Fruit fly (Drosophila melanogaster): Measurements from ENCODE around the gene CG18809.

The CG18809 gene

DNA sequence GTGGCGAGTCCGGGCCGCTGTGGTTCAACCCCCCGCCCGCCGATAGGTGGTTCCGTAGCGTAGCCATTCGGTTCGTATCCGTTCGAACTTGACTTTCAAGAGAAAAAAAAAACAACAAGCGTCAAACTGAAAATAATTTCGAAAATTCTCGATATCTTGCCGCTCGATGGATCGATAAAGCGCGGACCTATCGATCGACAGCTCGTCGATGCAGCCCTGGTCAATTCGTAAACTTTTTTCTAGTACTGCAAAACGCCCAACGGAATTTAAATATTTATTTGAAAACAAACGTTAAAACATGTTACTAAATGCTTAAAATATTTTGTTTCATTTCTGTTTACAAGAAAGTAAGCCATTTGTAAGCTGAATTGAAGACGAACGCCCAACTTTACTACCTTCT lies 18.0 kb upstream of the CG18809 start (continued):
- no peak for TF ChIP-seq CG31388 (GFP tag; optimal IDR thresholded peaks at IDR 0.05)
- TF ChIP-seq kay (GFP tag; optimal IDR thresholded peaks at IDR 0.05), result no peak
- TF ChIP-seq pb (GFP tag; optimal IDR thresholded peaks at IDR 0.05), result no peak
- TF ChIP-seq CG13287 (GFP tag; IDR thresholded peaks at IDR 0.05; ENCODE audit: partially characterized antibody), result peak; percentile 69
- no peak for TF ChIP-seq CG7745 (tag; optimal IDR thresholded peaks at IDR 0.05)
- no peak for TF ChIP-seq CG17802 (tag; optimal IDR thresholded peaks at IDR 0.05)
- TF ChIP-seq CG3163 (GFP tag; optimal IDR thresholded peaks at IDR 0.05), result peak; percentile 10
- no peak for TF ChIP-seq CG12942 (GFP tag; optimal IDR thresholded peaks at IDR 0.05)
- no peak for TF ChIP-seq CG8089 (GFP tag; optimal IDR thresholded peaks at IDR 0.05)
- TF ChIP-seq CG12659 (GFP tag; optimal IDR thresholded peaks at IDR 0.05), result peak; percentile 10
- peak; percentile 23 for TF ChIP-seq trem (tag; optimal IDR thresholded peaks at IDR 0.05)
- peak; percentile 39; the same call in 1 of the 2 replicates for TF ChIP-seq inv (GFP tag; IDR thresholded peaks at IDR 0.05; ENCODE audit: partially characterized antibody)
- peak; percentile 9 for TF ChIP-seq Dad (GFP tag; optimal IDR thresholded peaks at IDR 0.05)
- no peak for TF ChIP-seq dm (GFP tag; optimal IDR thresholded peaks at IDR 0.05)
- no peak for TF ChIP-seq ac (GFP tag; optimal IDR thresholded peaks at IDR 0.05)
- TF ChIP-seq Rfx (GFP tag; IDR thresholded peaks at IDR 0.05), result peak; percentile 28; the same call in 1 of the 2 replicates
- TF ChIP-seq bbx (GFP tag; IDR thresholded peaks at IDR 0.05; ENCODE audit: partially characterized antibody), result peak; percentile 65
- TF ChIP-seq CG3281 (GFP tag; optimal IDR thresholded peaks at IDR 0.05), result no peak
- TF ChIP-seq pnt (GFP tag; optimal IDR thresholded peaks at IDR 0.05), result no peak
- no peak for TF ChIP-seq Max (GFP tag; optimal IDR thresholded peaks at IDR 0.05)
- no peak for TF ChIP-seq CG12155 (GFP tag; optimal IDR thresholded peaks at IDR 0.05)
- no peak for TF ChIP-seq Hey (tag; optimal IDR thresholded peaks at IDR 0.05)
- TF ChIP-seq ttk (GFP tag; IDR thresholded peaks at IDR 0.05), result no peak
- peak; percentile 83 for TF ChIP-seq sens (GFP tag)
- no peak for TF ChIP-seq BtbVII (GFP tag; optimal IDR thresholded peaks at IDR 0.05)
- no peak for TF ChIP-seq Hmx (GFP tag; optimal IDR thresholded peaks at IDR 0.05)
- peak; percentile 22 for TF ChIP-seq gfzf (GFP tag; optimal IDR thresholded peaks at IDR 0.05)
- TF ChIP-seq Lhr (GFP tag; optimal IDR thresholded peaks at IDR 0.05), result peak; percentile 7
- no peak for TF ChIP-seq h (optimal IDR thresholded peaks at IDR 0.05)
- TF ChIP-seq luna (GFP tag; optimal IDR thresholded peaks at IDR 0.05), result no peak
- no peak for TF ChIP-seq PHDP (tag; optimal IDR thresholded peaks at IDR 0.05)
- no peak for TF ChIP-seq CG17361 (GFP tag; IDR thresholded peaks at IDR 0.05)
- TF ChIP-seq NC2β (GFP tag; optimal IDR thresholded peaks at IDR 0.05), result peak; percentile 22
- TF ChIP-seq CG43689 (GFP tag; IDR thresholded peaks at IDR 0.05), result no peak
- no peak for TF ChIP-seq HLH54F (GFP tag; optimal IDR thresholded peaks at IDR 0.05)
- TF ChIP-seq dpn (GFP tag; optimal IDR thresholded peaks at IDR 0.05), result peak in 1 of 2 experiments; percentile 2
- TF ChIP-seq klu (GFP tag; IDR thresholded peaks at IDR 0.05), result no peak
- peak; percentile 38; the same call in 1 of the 2 replicates for TF ChIP-seq unc-4 (GFP tag; IDR thresholded peaks at IDR 0.05; ENCODE audit: partially characterized antibody)
- peak; percentile 96 for TF ChIP-seq E2f2 (GFP tag; IDR thresholded peaks at IDR 0.05)
- TF ChIP-seq Hr51 (GFP tag; optimal IDR thresholded peaks at IDR 0.05), result no peak
- TF ChIP-seq oc (tag; optimal IDR thresholded peaks at IDR 0.05), result no peak
- no peak for TF ChIP-seq D19B (GFP tag; optimal IDR thresholded peaks at IDR 0.05)
- peak; percentile 53 for TF ChIP-seq stwl (tag; optimal IDR thresholded peaks at IDR 0.05)
- TF ChIP-seq lov (optimal IDR thresholded peaks at IDR 0.05), result no peak
- no peak for TF ChIP-seq lov (GFP tag; IDR thresholded peaks at IDR 0.05)
- TF ChIP-seq hbn (GFP tag; IDR thresholded peaks at IDR 0.05; ENCODE audit: partially characterized antibody), result peak; percentile 55; the same call in 1 of the 2 replicates
- no peak for TF ChIP-seq CG6175 (GFP tag; IDR thresholded peaks at IDR 0.05)
- TF ChIP-seq zen2 (GFP tag; IDR thresholded peaks at IDR 0.05; ENCODE audit: partially characterized antibody), result 0 out of 3 replicates have a peak, but pooled peaks have one; percentile 28
- no peak for TF ChIP-seq rib (GFP tag; IDR thresholded peaks at IDR 0.05)
- TF ChIP-seq CG9797 (GFP tag; optimal IDR thresholded peaks at IDR 0.05), result peak; percentile 33
- peak; percentile 86 for TF ChIP-seq Med (GFP tag)
- no peak for TF ChIP-seq cato (GFP tag; optimal IDR thresholded peaks at IDR 0.05; ENCODE audit: borderline replicate concordance)

All from whole organism, embryonic.